Fruit fly (Drosophila melanogaster) whole organism, prepupa: ENCODE results near the gene CG15012.

Source experiments
- CG10631 ChIP-seq: fragments of 200-800 bp; sonication (Bioruptor generic); optimal IDR thresholded peaks from 2 replicates; lab custom pipeline; 2016; ENCODE audit warnings: missing biosample characterization, missing genetic modification characterization
- CG10669 ChIP-seq: fragments of 200-800 bp; sonication (Bioruptor generic); optimal IDR thresholded peaks from 3 replicates; lab custom pipeline; 2018; ENCODE audit warnings: missing biosample characterization, mild to moderate bottlenecking, missing genetic modification characterization, moderate library complexity
- CG11762 ChIP-seq: fragments of 200-800 bp; sonication (Bioruptor generic); optimal IDR thresholded peaks from 3 replicates; lab custom pipeline; 2016; ENCODE audit warnings: missing biosample characterization, missing genetic modification characterization; ENCODE audit not compliant: insufficient read depth
- CG15336 ChIP-seq: fragments of 200-800 bp; sonication (Bioruptor generic); IDR thresholded peaks from 2 replicates; pipeline ENCODE4 v1.3.6; 2022; ENCODE audit warnings: missing biosample characterization, missing genetic modification characterization
- CG1621 ChIP-seq: fragments of 200-800 bp; sonication (Bioruptor generic); optimal IDR thresholded peaks from 3 replicates; lab custom pipeline; 2018; ENCODE audit warnings: missing biosample characterization, mild to moderate bottlenecking, missing genetic modification characterization
- CG16779 ChIP-seq: fragments of 200-800 bp; sonication (Bioruptor generic); optimal IDR thresholded peaks from 3 replicates; lab custom pipeline; 2017; ENCODE audit warnings: missing biosample characterization, mild to moderate bottlenecking, missing genetic modification characterization
- CG31627 ChIP-seq: fragments of 200-800 bp; sonication (Bioruptor generic); optimal IDR thresholded peaks from 3 replicates; lab custom pipeline; 2016; ENCODE audit warnings: missing biosample characterization, missing genetic modification characterization
- CG32006 ChIP-seq: fragments of 200-800 bp; sonication (Bioruptor generic); optimal IDR thresholded peaks from 3 replicates; lab custom pipeline; 2017; ENCODE audit warnings: missing biosample characterization, mild to moderate bottlenecking, missing genetic modification characterization
- CG34406 ChIP-seq: fragments of 200-800 bp; sonication (Bioruptor generic); optimal IDR thresholded peaks from 3 replicates; lab custom pipeline; 2016; ENCODE audit warnings: missing biosample characterization, missing genetic modification characterization
- CG6163 ChIP-seq: fragments of 200-800 bp; sonication (Bioruptor generic); IDR thresholded peaks from 3 replicates; pipeline ENCODE4 v1.3.6; 2022; ENCODE audit warnings: missing biosample characterization, missing genetic modification characterization
- CG6854 ChIP-seq: fragments of 200-800 bp; sonication (Bioruptor generic); optimal IDR thresholded peaks from 2 replicates; lab custom pipeline; 2017; ENCODE audit warnings: missing biosample characterization, mild to moderate bottlenecking, missing genetic modification characterization
- CG7368 ChIP-seq: fragments of 200-800 bp; sonication (Bioruptor generic); optimal IDR thresholded peaks from 3 replicates; lab custom pipeline; 2016; ENCODE audit warnings: missing biosample characterization, missing genetic modification characterization
- CG8119 ChIP-seq: fragments of 200-800 bp; sonication (Bioruptor generic); IDR thresholded peaks from 3 replicates; pipeline ENCODE4 v1.3.6; 2022; ENCODE audit warnings: missing biosample characterization, missing genetic modification characterization
- CG8632 ChIP-seq: fragments of 200-800 bp; sonication (Bioruptor generic); optimal IDR thresholded peaks from 3 replicates; lab custom pipeline; 2016; ENCODE audit warnings: missing biosample characterization, missing genetic modification characterization
- Eip78C ChIP-seq: fragments of 200-800 bp; sonication (Bioruptor generic); peaks from one replicate; lab custom pipeline; 2016; ENCODE audit warnings: missing biosample characterization, missing genetic modification characterization
- Hr38 ChIP-seq: sonication (Bioruptor generic); optimal IDR thresholded peaks from 2 replicates; lab custom pipeline; 2016; ENCODE audit warnings: missing biosample characterization, missing genetic modification characterization
- Hr39 ChIP-seq: fragments of 200-800 bp; sonication (Bioruptor generic); optimal IDR thresholded peaks from 2 replicates; lab custom pipeline; 2016; ENCODE audit warnings: missing biosample characterization, missing genetic modification characterization
- Hr4 ChIP-seq: fragments of 200-800 bp; sonication (Bioruptor generic); optimal IDR thresholded peaks from 3 replicates; lab custom pipeline; 2016; ENCODE audit warnings: missing biosample characterization, missing genetic modification characterization
- Met ChIP-seq: fragments of 200-800 bp; sonication (Bioruptor generic); optimal IDR thresholded peaks from 3 replicates; lab custom pipeline; 2016; ENCODE audit warnings: missing biosample characterization, missing genetic modification characterization
- OdsH ChIP-seq: fragments of 200-800 bp; sonication (Bioruptor generic); optimal IDR thresholded peaks from 3 replicates; lab custom pipeline; 2016; ENCODE audit warnings: missing biosample characterization, missing genetic modification characterization
- Sox14 ChIP-seq: fragments of 200-800 bp; sonication (Bioruptor generic); optimal IDR thresholded peaks from 3 replicates; lab custom pipeline; 2016; ENCODE audit warnings: missing biosample characterization, missing genetic modification characterization
- Sox15 ChIP-seq: fragments of 200-800 bp; sonication (Bioruptor generic); optimal IDR thresholded peaks from 3 replicates; lab custom pipeline; 2016; ENCODE audit warnings: missing biosample characterization, missing genetic modification characterization
- acj6 ChIP-seq: fragments of 200-800 bp; sonication (Bioruptor generic); optimal IDR thresholded peaks from 3 replicates; lab custom pipeline; 2016; ENCODE audit warnings: missing biosample characterization, missing genetic modification characterization
- cyc ChIP-seq: fragments of 200-800 bp; sonication (Bioruptor generic); optimal IDR thresholded peaks from 3 replicates; lab custom pipeline; 2016; ENCODE audit warnings: missing biosample characterization, missing genetic modification characterization
- dac ChIP-seq: fragments of 200-800 bp; sonication (Bioruptor generic); optimal IDR thresholded peaks from 2 replicates; lab custom pipeline; 2017; ENCODE audit warnings: missing biosample characterization, mild to moderate bottlenecking, missing genetic modification characterization
- dsx ChIP-seq: fragments of 200-800 bp; optimal IDR thresholded peaks from 3 replicates; lab custom pipeline; 2019; ENCODE audit warnings: missing biosample characterization, mild to moderate bottlenecking, missing genetic modification characterization, moderate library complexity; ENCODE audit not compliant: poor library complexity, severe bottlenecking
- eg ChIP-seq: fragments of 200-800 bp; sonication (Bioruptor generic); IDR thresholded peaks from 3 replicates; pipeline ENCODE4 v1.3.6; 2022; ENCODE audit warnings: missing biosample characterization, missing genetic modification characterization
- esn ChIP-seq: fragments of 200-800 bp; sonication (Bioruptor generic); optimal IDR thresholded peaks from 2 replicates; lab custom pipeline; 2016; ENCODE audit warnings: missing biosample characterization, mild to moderate bottlenecking, missing genetic modification characterization, moderate library complexity
- fd59A ChIP-seq: fragments of 200-800 bp; sonication (Bioruptor generic); optimal IDR thresholded peaks from 2 replicates; lab custom pipeline; 2017; ENCODE audit warnings: missing biosample characterization, mild to moderate bottlenecking, missing genetic modification characterization, missing genetic modification reagents
- fd85E ChIP-seq: fragments of 200-800 bp; sonication (Bioruptor generic); optimal IDR thresholded peaks from 3 replicates; lab custom pipeline; 2016; ENCODE audit warnings: missing biosample characterization, missing genetic modification characterization
- fkh ChIP-seq: fragments of 200-800 bp; sonication (Bioruptor generic); optimal IDR thresholded peaks from 3 replicates; lab custom pipeline; 2017; ENCODE audit warnings: missing biosample characterization, mild to moderate bottlenecking, missing genetic modification characterization, moderate library complexity
- lz ChIP-seq: fragments of 200-800 bp; sonication (Bioruptor generic); optimal IDR thresholded peaks from 3 replicates; lab custom pipeline; 2016; ENCODE audit warnings: missing biosample characterization, missing genetic modification characterization
- net ChIP-seq: fragments of 200-800 bp; sonication (Bioruptor generic); optimal IDR thresholded peaks from 3 replicates; lab custom pipeline; 2016; ENCODE audit warnings: missing biosample characterization, missing genetic modification characterization
- pdm3 ChIP-seq: fragments of 200-800 bp; sonication (Bioruptor generic); optimal IDR thresholded peaks from 3 replicates; lab custom pipeline; 2016; ENCODE audit warnings: missing biosample characterization, missing genetic modification characterization
- salr ChIP-seq, 2 experiments: fragments of 200-800 bp; sonication (Bioruptor generic); optimal IDR thresholded peaks; 3 replicates each; lab custom pipeline; 2016 to 2018; ENCODE audit warnings: missing biosample characterization in 2 of 2, missing genetic modification characterization in 2 of 2, mild to moderate bottlenecking in 1 of 2
- spab ChIP-seq: fragments of 200-800 bp; sonication (Bioruptor generic); optimal IDR thresholded peaks from 2 replicates; lab custom pipeline; 2017; ENCODE audit warnings: missing biosample characterization, mild to moderate bottlenecking, missing genetic modification characterization, missing genetic modification reagents

CG15012 gene

dm6 chr3L:4322032-4322617 is 30.1 kb upstream of the CG15012 start, which contains the start of gene CG15014:
TSS of gene CG15014 (minus strand) at chr3L:4322259.
- no peak for TF ChIP-seq CG8119
- TF ChIP-seq dac, result no peak
- TF ChIP-seq pdm3 (GFP tag; lab: Kevin White, UChicago), result no peak
- no peak for TF ChIP-seq CG6163 (GFP tag; lab: Robert Waterston, UW)
- no peak for TF ChIP-seq CG11762 (GFP tag; lab: Kevin White, UChicago)
- no peak for TF ChIP-seq Hr39 (GFP tag; lab: Kevin White, UChicago)
- TF ChIP-seq spab (GFP tag; lab: Kevin White, UChicago), result no peak
- TF ChIP-seq CG16779, result no peak

dm6 chr3L:4318677-4319580 is 26.9 kb upstream of the CG15012 start, which contains the start of gene PMP34:
TSS of gene PMP34 (plus strand) at chr3L:4318755.
- no peak for TF ChIP-seq Met (GFP tag; lab: Kevin White, UChicago)
- TF ChIP-seq CG15336 (GFP tag; lab: Robert Waterston, UW), result 0 out of 2 replicates have a peak, but pooled peaks have one; percentile 10
- TF ChIP-seq dsx (GFP tag; lab: Kevin White, UChicago), result peak; percentile 71
- peak; percentile 60 for TF ChIP-seq fkh
- TF ChIP-seq CG1621 (tag; lab: Kevin White, UChicago), result no peak

DNA sequence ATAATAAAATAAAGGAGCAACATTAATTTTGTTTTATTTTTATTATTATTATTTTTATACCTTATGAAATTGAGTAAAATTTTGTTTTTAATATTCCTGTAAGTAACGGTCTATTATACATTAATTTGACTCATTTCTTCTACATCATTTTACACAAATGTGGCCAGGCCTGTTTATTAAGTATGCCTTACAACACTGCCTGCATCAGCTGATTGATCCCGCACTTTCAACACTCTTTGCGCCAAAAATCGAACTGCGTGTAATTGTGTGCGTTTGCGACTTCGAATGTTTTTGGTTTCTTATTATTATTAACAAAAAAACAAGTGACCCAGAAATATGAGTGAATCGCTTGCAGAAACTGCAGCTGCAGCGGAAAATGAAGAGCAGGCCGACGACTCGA is 21.3 kb upstream of the CG15012 start, which contains the start of gene Claspin:
Gene Claspin (plus strand): TSS at position 185 of the 400 bp plus-strand sequence.
- TF ChIP-seq CG34406, result no peak
- no peak for TF ChIP-seq salr (GFP tag; optimal IDR thresholded peaks at IDR 0.05; lab: Kevin White, UChicago)
- no peak for TF ChIP-seq CG7368
- TF ChIP-seq cyc (GFP tag; lab: Kevin White, UChicago), result peak; percentile 38
- TF ChIP-seq CG6163 (GFP tag; lab: Robert Waterston, UW), result no peak; the same call in 2 of the 3 replicates
- TF ChIP-seq CG8632, result no peak
- TF ChIP-seq Sox14 (GFP tag; lab: Kevin White, UChicago), result no peak
- no peak for TF ChIP-seq fd59A (GFP tag; lab: Kevin White, UChicago)
- no peak for TF ChIP-seq pdm3 (GFP tag; lab: Kevin White, UChicago)
- no peak for TF ChIP-seq Hr38
- TF ChIP-seq CG16779, result no peak
- TF ChIP-seq net, result no peak
- TF ChIP-seq fd85E (GFP tag; lab: Kevin White, UChicago), result no peak
- TF ChIP-seq CG32006 (GFP tag; lab: Kevin White, UChicago), result no peak
- TF ChIP-seq CG10669 (GFP tag; lab: Kevin White, UChicago), result no peak
- TF ChIP-seq CG11762 (GFP tag; lab: Kevin White, UChicago), result no peak
- peak; percentile 53 for TF ChIP-seq CG31627 (GFP tag; lab: Kevin White, UChicago)
- TF ChIP-seq esn (GFP tag; lab: Kevin White, UChicago), result peak; percentile 53
- no peak for TF ChIP-seq eg (GFP tag; lab: Robert Waterston, UW)
- TF ChIP-seq lz (GFP tag; lab: Kevin White, UChicago), result peak; percentile 33
- TF ChIP-seq Sox15 (GFP tag; lab: Kevin White, UChicago), result peak; percentile 8
- no peak for TF ChIP-seq CG6854 (GFP tag; lab: Kevin White, UChicago)

DNA sequence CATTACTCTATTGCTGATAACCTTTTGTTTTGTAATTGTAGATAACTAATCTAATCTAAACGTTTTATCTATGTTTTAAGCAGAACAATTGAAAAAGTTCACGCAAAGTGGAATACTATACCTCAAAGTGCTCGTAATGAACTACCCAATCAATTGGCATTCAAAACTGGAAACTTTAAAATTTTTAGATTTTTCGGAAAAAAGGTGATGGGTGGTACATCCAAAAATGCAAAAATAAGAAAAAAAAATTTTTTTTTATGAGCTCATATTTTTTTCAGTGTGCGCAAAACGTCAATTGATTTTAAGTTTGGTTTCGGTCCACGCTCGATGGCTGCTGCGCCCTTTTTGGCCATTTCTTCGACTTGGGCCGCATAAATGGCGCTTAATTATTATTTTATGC is 18.6 kb upstream of the CG15012 start:
- TF ChIP-seq dsx (GFP tag; lab: Kevin White, UChicago) (no peak), CG10631 (GFP tag; lab: Kevin White, UChicago) (no peak), CG15336 (GFP tag; lab: Robert Waterston, UW) (peak; percentile 46), Hr4 (GFP tag; lab: Kevin White, UChicago) (peak; percentile 61), CG32006 (GFP tag; lab: Kevin White, UChicago) (peak; percentile 41), Eip78C (GFP tag; lab: Kevin White, UChicago) (peak; percentile 75), OdsH (GFP tag; lab: Kevin White, UChicago) (peak; percentile 35), acj6 (peak; percentile 31)
- TF ChIP-seq, all 60 proteins: peak for 6
